Fruit fly (Drosophila melanogaster): ENCODE data around the gene dls.

DNA sequence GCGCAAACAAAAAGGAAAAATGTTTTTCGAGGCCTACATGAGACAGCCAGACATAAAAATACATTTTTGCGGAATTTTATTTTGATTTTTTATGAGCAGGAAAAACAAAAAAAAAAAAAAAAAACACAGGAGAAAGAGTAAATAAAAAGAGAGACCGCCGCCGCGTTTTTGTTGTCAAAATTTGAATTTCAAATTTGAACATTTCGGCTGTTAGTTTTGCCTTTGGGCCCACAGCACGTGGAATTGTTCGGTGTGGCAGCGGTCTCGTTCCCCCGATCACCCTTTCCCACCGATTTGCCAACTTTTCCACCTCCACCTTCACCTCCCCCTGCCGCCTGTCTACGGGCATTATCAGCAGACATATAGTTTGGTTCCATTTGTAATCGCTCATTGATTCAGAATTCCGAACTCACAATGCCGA, 44.3 kb upstream of the dls start:
- no peak for TF ChIP-seq Hr78 (GFP tag; optimal IDR thresholded peaks at IDR 0.05)
- TF ChIP-seq Mio (GFP tag; optimal IDR thresholded peaks at IDR 0.05), result no peak
- no peak for TF ChIP-seq dmrt93B (GFP tag; optimal IDR thresholded peaks at IDR 0.05)

All from whole organism, wandering third instar larva.